Worm (Caenorhabditis elegans) whole organism, midembryonic: ENCODE measurements around the gene srd-30.

Experiments used
- T22C8.4 ChIP-seq: fragments of 200-800 bp; sonication (Bioruptor generic); IDR thresholded peaks from 2 replicates; pipeline ENCODE4 v1.3.6; 2022; ENCODE audit warnings: missing genetic modification characterization, missing compliant biosample characterization
- flt-1 ChIP-seq: fragments of 200-800 bp; sonication (Bioruptor generic); IDR thresholded peaks from 2 replicates; pipeline ENCODE4 v1.3.6; 2022; ENCODE audit warnings: missing genetic modification characterization, missing compliant biosample characterization
- klf-2 ChIP-seq: fragments of 200-800 bp; sonication (Bioruptor generic); conservative IDR thresholded peaks from 2 replicates; pipeline ENCODE4 v1.3.6; 2022; ENCODE audit warnings: missing genetic modification reagents, missing genetic modification characterization, missing compliant biosample characterization
- ref-1 ChIP-seq: fragments of 200-800 bp; sonication (Bioruptor generic); conservative IDR thresholded peaks from 2 replicates; pipeline ENCODE4 v1.3.6; 2022; ENCODE audit warnings: missing genetic modification reagents, missing genetic modification characterization, missing compliant biosample characterization
- tab-1 ChIP-seq: fragments of 200-800 bp; sonication (Bioruptor generic); IDR thresholded peaks from 2 replicates; pipeline ENCODE4 v1.3.6; 2022; ENCODE audit warnings: missing genetic modification characterization, missing compliant biosample characterization
- ztf-23 ChIP-seq: fragments of 200-800 bp; sonication (Bioruptor generic); IDR thresholded peaks from 2 replicates; pipeline ENCODE4 v1.3.6; 2022; ENCODE audit warnings: missing genetic modification reagents, missing genetic modification characterization, missing compliant biosample characterization
- ztf-29 ChIP-seq: fragments of 200-800 bp; sonication (Bioruptor generic); IDR thresholded peaks from 2 replicates; pipeline ENCODE4 v1.3.6; 2022; ENCODE audit warnings: missing genetic modification reagents, missing genetic modification characterization, missing compliant biosample characterization

DNA sequence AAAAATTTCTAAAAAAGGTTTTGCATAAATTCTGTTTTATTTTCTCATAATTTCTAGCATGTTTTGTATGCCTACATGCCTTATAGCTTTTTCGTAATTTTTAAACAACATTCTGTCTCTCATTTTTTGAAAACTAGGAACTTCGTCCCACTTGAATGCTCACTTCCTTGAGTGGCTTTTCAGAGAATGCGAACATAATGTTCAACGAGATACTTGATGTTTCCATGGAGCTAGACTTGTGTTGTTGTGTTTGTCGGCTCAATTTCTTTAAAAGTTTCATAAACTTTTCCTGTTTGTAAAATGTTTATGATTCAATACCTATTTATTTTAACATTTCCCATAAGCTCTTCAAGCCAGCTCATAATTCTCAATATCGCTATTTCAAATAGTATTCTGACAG, 24.7 kb upstream of the srd-30 start, which contains the start of gene clec-213:
- no peak for TF ChIP-seq ztf-29 (GFP tag; lab: Robert Waterston, UW)
- no peak for TF ChIP-seq klf-2 (GFP tag; lab: Robert Waterston, UW)
- no peak for TF ChIP-seq flt-1 (GFP tag; lab: Robert Waterston, UW)
- TF ChIP-seq ztf-23 = no peak
- TF ChIP-seq T22C8.4 (GFP tag; lab: Robert Waterston, UW) = no peak
- no peak for TF ChIP-seq tab-1
- TF ChIP-seq ref-1 (GFP tag; lab: Robert Waterston, UW) = no peak
